Fruit fly (Drosophila melanogaster): ENCODE results near the gene CG7409.

The CG7409 gene

DNA sequence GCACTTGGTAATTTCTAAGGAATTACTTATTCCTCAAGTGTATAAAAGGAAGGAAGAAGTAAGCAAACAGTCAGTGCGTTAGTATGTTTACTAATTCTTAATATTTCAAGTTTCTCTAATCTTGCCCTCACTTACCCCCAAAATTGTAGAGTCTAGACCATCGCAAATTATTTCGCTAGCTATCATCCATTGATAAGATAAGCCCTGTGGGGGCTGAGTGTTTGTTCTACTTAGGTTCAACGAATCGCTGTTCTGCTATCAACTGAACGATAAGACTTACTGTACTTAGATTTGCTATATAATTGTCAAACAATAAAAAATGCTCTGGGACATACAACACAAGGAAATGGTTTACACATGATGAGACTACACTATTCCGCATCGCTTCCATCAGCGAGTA lies 32.7 kb upstream of the CG7409 start:
- peak; percentile 72 for TF ChIP-seq Eip93F (GFP tag; optimal IDR thresholded peaks at IDR 0.05)
- no peak for TF ChIP-seq Sox102F (GFP tag; optimal IDR thresholded peaks at IDR 0.05)

DNA sequence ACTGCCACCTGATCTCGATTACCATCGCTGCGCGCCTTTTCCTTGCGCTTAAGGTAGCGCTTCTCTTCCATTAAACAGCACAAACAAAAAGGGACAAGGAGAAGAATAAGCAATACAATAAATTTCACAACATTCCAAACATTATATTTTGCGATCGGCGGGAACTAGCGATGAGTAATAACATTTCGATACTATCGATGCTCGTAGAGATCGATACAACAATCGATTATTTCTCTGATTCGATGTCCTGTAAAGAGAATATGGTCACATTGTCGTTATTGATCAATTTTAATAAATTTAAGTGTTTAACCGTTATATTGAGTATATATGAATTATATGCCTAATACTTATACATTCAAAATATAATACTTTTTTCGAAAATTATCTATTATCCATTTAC lies 27.9 kb upstream of the CG7409 start, which contains the start of gene CG7457:
CG7457 (minus strand) TSS at position 189 of the 400 bp plus-strand sequence.
- TF ChIP-seq esn (GFP tag; optimal IDR thresholded peaks at IDR 0.05) = peak; percentile 13
- no peak for TF ChIP-seq CG10631 (GFP tag; optimal IDR thresholded peaks at IDR 0.05)
- TF ChIP-seq OdsH (GFP tag; optimal IDR thresholded peaks at IDR 0.05) = no peak
- no peak for TF ChIP-seq topi (GFP tag; optimal IDR thresholded peaks at IDR 0.05)
- no peak for TF ChIP-seq Eip75B (GFP tag; optimal IDR thresholded peaks at IDR 0.05)
- TF ChIP-seq Eip93F (GFP tag; optimal IDR thresholded peaks at IDR 0.05) = no peak
- no peak for TF ChIP-seq CG7368 (GFP tag; optimal IDR thresholded peaks at IDR 0.05)
- TF ChIP-seq CG1621 (tag; optimal IDR thresholded peaks at IDR 0.05) = peak; percentile 4
- no peak for TF ChIP-seq vri (GFP tag; optimal IDR thresholded peaks at IDR 0.05)

dm6 chr3L:7726690-7727089 lies 27.5 kb upstream of the CG7409 start:
- TF ChIP-seq Blimp-1 (GFP tag; optimal IDR thresholded peaks at IDR 0.05) (no peak), CG6792 (GFP tag; optimal IDR thresholded peaks at IDR 0.05) (no peak), Gug (GFP tag; IDR thresholded peaks at IDR 0.05) (no peak), CG1621 (tag; optimal IDR thresholded peaks at IDR 0.05) (no peak), CG3919 (GFP tag; optimal IDR thresholded peaks at IDR 0.05) (no peak), CG34406 (GFP tag; optimal IDR thresholded peaks at IDR 0.05) (no peak), Hr4 (GFP tag; optimal IDR thresholded peaks at IDR 0.05) (no peak), CG11902 (GFP tag; optimal IDR thresholded peaks at IDR 0.05) (no peak), CG15336 (GFP tag; IDR thresholded peaks at IDR 0.05) (no peak), CG11294 (GFP tag; IDR thresholded peaks at IDR 0.05) (no peak), CG8632 (GFP tag; optimal IDR thresholded peaks at IDR 0.05) (no peak), Hr39 (GFP tag; optimal IDR thresholded peaks at IDR 0.05) (no peak), pdm3 (GFP tag; optimal IDR thresholded peaks at IDR 0.05) (no peak)

DNA sequence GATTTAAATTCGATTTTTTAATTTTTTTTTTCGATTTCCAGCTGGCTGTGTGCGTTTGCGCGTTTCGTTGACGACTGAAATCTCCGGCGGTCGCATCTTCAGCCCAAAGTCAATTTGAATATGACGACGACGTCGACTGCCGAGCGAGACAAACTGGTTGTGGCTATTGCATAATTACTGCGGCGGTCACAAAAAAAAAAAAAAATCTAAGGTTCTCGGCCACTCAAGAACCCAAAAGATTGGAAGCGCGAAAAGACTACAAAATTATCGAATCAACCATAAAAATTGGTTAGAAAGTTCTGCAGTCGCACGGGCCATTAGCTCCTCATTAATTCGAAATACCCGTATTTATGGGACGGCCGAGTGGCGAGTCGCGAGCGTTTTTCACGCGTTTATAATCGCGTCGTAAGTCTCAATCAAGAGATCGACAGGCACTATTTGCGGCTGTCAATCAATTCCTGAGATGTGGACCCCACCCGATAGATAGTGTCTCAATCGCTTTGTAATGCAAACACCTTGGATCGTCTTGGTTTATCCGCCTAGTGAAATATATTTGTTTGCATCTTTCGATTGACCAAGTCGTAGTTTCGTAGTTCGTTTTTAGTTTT lies 22.0 kb upstream of the CG7409 start, which contains the start of gene CG8492:
CG8492 (minus strand) TSS at position 51 of the 608 bp plus-strand sequence.
- TF ChIP-seq spab (GFP tag; optimal IDR thresholded peaks at IDR 0.05) = no peak
- no peak for TF ChIP-seq eg (GFP tag; IDR thresholded peaks at IDR 0.05)
- TF ChIP-seq CG6163 (GFP tag; IDR thresholded peaks at IDR 0.05) = no peak
- TF ChIP-seq Eip75B (GFP tag; optimal IDR thresholded peaks at IDR 0.05) = no peak
- no peak for TF ChIP-seq CG9139 (GFP tag; optimal IDR thresholded peaks at IDR 0.05)
- TF ChIP-seq CG4318 (GFP tag; optimal IDR thresholded peaks at IDR 0.05) = no peak
- TF ChIP-seq fkh (GFP tag; optimal IDR thresholded peaks at IDR 0.05) = no peak
- no peak for TF ChIP-seq vri (GFP tag; optimal IDR thresholded peaks at IDR 0.05)
- no peak for TF ChIP-seq Hr4 (GFP tag; optimal IDR thresholded peaks at IDR 0.05)
- no peak for TF ChIP-seq dsx (GFP tag; optimal IDR thresholded peaks at IDR 0.05; ENCODE audit: poor library complexity, severe bottlenecking)
- no peak for TF ChIP-seq dac (GFP tag; optimal IDR thresholded peaks at IDR 0.05)
- no peak for TF ChIP-seq CG11902 (GFP tag; optimal IDR thresholded peaks at IDR 0.05)
- TF ChIP-seq fd85E (GFP tag; optimal IDR thresholded peaks at IDR 0.05) = no peak
- no peak for TF ChIP-seq CG7368 (GFP tag; optimal IDR thresholded peaks at IDR 0.05)
- TF ChIP-seq CG11762 (GFP tag; optimal IDR thresholded peaks at IDR 0.05; ENCODE audit: insufficient read depth) = no peak
- TF ChIP-seq Hr39 (GFP tag; optimal IDR thresholded peaks at IDR 0.05) = no peak

DNA sequence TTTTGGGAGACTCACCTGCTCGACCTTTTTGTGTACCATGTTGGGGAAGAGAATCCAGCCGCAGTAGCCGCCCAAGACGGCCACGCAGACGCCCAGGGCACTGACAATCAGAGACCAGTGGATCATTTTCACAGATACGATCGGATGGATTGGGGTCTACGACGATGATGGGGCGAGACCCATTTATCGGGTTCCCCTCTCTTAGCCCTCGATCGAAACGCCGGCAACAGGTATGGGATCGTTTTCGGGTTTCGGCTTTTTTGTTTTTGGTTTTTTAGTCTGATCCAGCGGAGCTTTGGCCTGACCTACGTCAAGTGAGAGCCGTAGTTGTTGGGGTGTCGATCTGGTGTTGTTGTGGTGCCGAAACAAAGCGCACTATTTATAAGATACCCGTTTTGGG lies 12.3 kb upstream of the CG7409 start:
- no peak for TF ChIP-seq net (GFP tag; optimal IDR thresholded peaks at IDR 0.05)
- peak; percentile 48 for TF ChIP-seq Eip78C (GFP tag)
